Worm (Caenorhabditis elegans) whole organism, mixed stage, embryonic: ENCODE data around the gene acl-8.

ENCODE experiments used
- M03D4.4 ChIP-seq: sonication (generic microtip); optimal IDR thresholded peaks from 2 replicates; lab custom pipeline; 2017; ENCODE audit warnings: mild to moderate bottlenecking, missing genetic modification characterization, missing compliant biosample characterization
- bed-3 ChIP-seq: fragments of 200-800 bp; sonication (Bioruptor generic); optimal IDR thresholded peaks from 3 replicates; lab custom pipeline; 2018; ENCODE audit warnings: mild to moderate bottlenecking, missing genetic modification characterization, moderate library complexity, missing compliant biosample characterization
- blmp-1 ChIP-seq: fragments of 150-350 bp; optimal IDR thresholded peaks from 2 replicates; lab custom pipeline; 2014; ENCODE audit warnings: missing biosample characterization, missing genetic modification characterization
- ceh-43 ChIP-seq: fragments of 200-800 bp; sonication (Bioruptor generic); optimal IDR thresholded peaks from 2 replicates; lab custom pipeline; 2018; ENCODE audit warnings: mild to moderate bottlenecking, missing genetic modification characterization, moderate library complexity, missing compliant biosample characterization
- ceh-83 ChIP-seq: fragments of 200-800 bp; sonication (Bioruptor generic); optimal IDR thresholded peaks from 2 replicates; lab custom pipeline; 2018; ENCODE audit warnings: mild to moderate bottlenecking, missing genetic modification characterization, missing compliant biosample characterization
- ces-1 ChIP-seq: fragments of 150-350 bp; optimal IDR thresholded peaks from 2 replicates; lab custom pipeline; 2014; ENCODE audit warnings: missing biosample characterization, missing genetic modification reagents, missing genetic modification characterization
- cnd-1 ChIP-seq: fragments of 200-800 bp; sonication (Bioruptor generic); optimal IDR thresholded peaks from 2 replicates; lab custom pipeline; 2018; ENCODE audit warnings: mild to moderate bottlenecking, missing genetic modification characterization, missing compliant biosample characterization
- drap-1 ChIP-seq: fragments of 200-800 bp; sonication (Bioruptor generic); optimal IDR thresholded peaks from 3 replicates; lab custom pipeline; 2018; ENCODE audit warnings: mild to moderate bottlenecking, missing genetic modification characterization, missing compliant biosample characterization
- elt-1 ChIP-seq: sonication (generic microtip); optimal IDR thresholded peaks from 2 replicates; lab custom pipeline; 2017; ENCODE audit warnings: missing genetic modification characterization, mild to moderate bottlenecking, missing compliant biosample characterization, antibody characterized with exemption, moderate library complexity, borderline replicate concordance; ENCODE audit not compliant: insufficient read depth
- elt-3 ChIP-seq: fragments of 150-350 bp; optimal IDR thresholded peaks from 2 replicates; lab custom pipeline; 2014; ENCODE audit warnings: missing biosample characterization, missing genetic modification characterization
- flh-1 ChIP-seq: fragments of 200-800 bp; sonication (Bioruptor generic); optimal IDR thresholded peaks from 2 replicates; lab custom pipeline; 2018; ENCODE audit warnings: mild to moderate bottlenecking, missing genetic modification characterization, moderate library complexity, missing compliant biosample characterization
- ham-2 ChIP-seq: fragments of 200-800 bp; sonication (Bioruptor generic); optimal IDR thresholded peaks from 2 replicates; lab custom pipeline; 2018; ENCODE audit warnings: mild to moderate bottlenecking, missing genetic modification characterization, missing compliant biosample characterization
- hlh-1 ChIP-seq: fragments of 150-350 bp; optimal IDR thresholded peaks from 2 replicates; lab custom pipeline; 2014; ENCODE audit warnings: missing biosample characterization, missing genetic modification reagents, missing genetic modification characterization
- lin-13 ChIP-seq: fragments of 150-350 bp; optimal IDR thresholded peaks from 2 replicates; lab custom pipeline; 2014; ENCODE audit warnings: missing biosample characterization, missing genetic modification characterization
- lin-32 ChIP-seq: fragments of 200-800 bp; sonication (Bioruptor generic); optimal IDR thresholded peaks from 2 replicates; lab custom pipeline; 2018; ENCODE audit warnings: mild to moderate bottlenecking, missing genetic modification characterization, missing compliant biosample characterization
- lsy-2 ChIP-seq: fragments of 150-350 bp; optimal IDR thresholded peaks from 2 replicates; lab custom pipeline; 2014; ENCODE audit warnings: missing biosample characterization, missing genetic modification characterization
- mab-5 ChIP-seq: fragments of 150-350 bp; optimal IDR thresholded peaks from 2 replicates; lab custom pipeline; 2014; ENCODE audit warnings: missing biosample characterization, missing genetic modification characterization
- mep-1 ChIP-seq: fragments of 150-350 bp; optimal IDR thresholded peaks from 2 replicates; lab custom pipeline; 2017; ENCODE audit warnings: missing biosample characterization, missing genetic modification reagents, missing genetic modification characterization, inconsistent platforms
- mls-2 ChIP-seq: sonication (generic microtip); optimal IDR thresholded peaks from 2 replicates; lab custom pipeline; 2016; ENCODE audit warnings: mild to moderate bottlenecking, missing genetic modification characterization, moderate library complexity, missing compliant biosample characterization
- nhr-12 ChIP-seq: fragments of 150-350 bp; optimal IDR thresholded peaks from 2 replicates; lab custom pipeline; 2014; ENCODE audit warnings: missing biosample characterization, missing genetic modification characterization
- nhr-2 ChIP-seq: fragments of 150-350 bp; optimal IDR thresholded peaks from 2 replicates; lab custom pipeline; 2014; ENCODE audit warnings: missing biosample characterization, missing genetic modification characterization
- nhr-237 ChIP-seq: fragments of 150-350 bp; optimal IDR thresholded peaks from 2 replicates; lab custom pipeline; 2014; ENCODE audit warnings: missing biosample characterization, missing genetic modification characterization
- nhr-28 ChIP-seq: fragments of 150-350 bp; optimal IDR thresholded peaks from 2 replicates; lab custom pipeline; 2014; ENCODE audit warnings: missing biosample characterization, missing genetic modification characterization
- nhr-76 ChIP-seq: sonication (generic microtip); optimal IDR thresholded peaks from 2 replicates; lab custom pipeline; 2017; ENCODE audit warnings: missing biosample characterization, missing genetic modification characterization
- pha-4 ChIP-seq: fragments of 150-350 bp; optimal IDR thresholded peaks from 2 replicates; lab custom pipeline; 2018; ENCODE audit warnings: missing biosample characterization, missing genetic modification reagents, missing genetic modification characterization
- sem-2 ChIP-seq: fragments of 200-800 bp; sonication (Bioruptor generic); optimal IDR thresholded peaks from 2 replicates; lab custom pipeline; 2018; ENCODE audit warnings: mild to moderate bottlenecking, missing genetic modification characterization, missing compliant biosample characterization
- snpc-4 ChIP-seq: fragments of 150-350 bp; optimal IDR thresholded peaks from 2 replicates; lab custom pipeline; 2014; ENCODE audit warnings: missing biosample characterization, missing genetic modification characterization
- sptf-1 ChIP-seq: sonication (generic microtip); optimal IDR thresholded peaks from 2 replicates; lab custom pipeline; 2017; ENCODE audit warnings: mild to moderate bottlenecking, missing genetic modification characterization, moderate library complexity, missing compliant biosample characterization
- tbx-8 ChIP-seq: fragments of 200-800 bp; sonication (Bioruptor generic); optimal IDR thresholded peaks from 2 replicates; lab custom pipeline; 2018; ENCODE audit warnings: mild to moderate bottlenecking, missing genetic modification characterization, moderate library complexity, missing compliant biosample characterization
- unc-39 ChIP-seq: fragments of 150-350 bp; optimal IDR thresholded peaks from 2 replicates; lab custom pipeline; 2014; ENCODE audit warnings: missing biosample characterization, missing genetic modification characterization
- zip-8 ChIP-seq: fragments of 150-350 bp; optimal IDR thresholded peaks from 2 replicates; lab custom pipeline; 2014; ENCODE audit warnings: missing biosample characterization, missing genetic modification characterization
- ztf-11 ChIP-seq: fragments of 150-350 bp; optimal IDR thresholded peaks from 2 replicates; lab custom pipeline; 2014; ENCODE audit warnings: missing biosample characterization, missing genetic modification characterization

acl-8 gene

ce11 chrV:6450129-6451011, at the start of gene acl-8:
acl-8 (plus strand) TSS chrV:6450870.
- TF ChIP-seq bed-3: no peak
- no peak for TF ChIP-seq unc-39 (tag; lab: Kevin White, UChicago)
- no peak for TF ChIP-seq mep-1 (tag; lab: Kevin White, UChicago)
- no peak for TF ChIP-seq snpc-4
- TF ChIP-seq elt-1 (tag; lab: Kevin White, UChicago): no peak
- TF ChIP-seq hlh-1 (tag; lab: Kevin White, UChicago): no peak
- TF ChIP-seq mab-5 (tag; lab: Kevin White, UChicago): no peak
- no peak for TF ChIP-seq blmp-1 (tag; lab: Kevin White, UChicago)
- no peak for TF ChIP-seq sptf-1 (tag; lab: Kevin White, UChicago)
- no peak for TF ChIP-seq nhr-28 (tag; lab: Kevin White, UChicago)
- no peak for TF ChIP-seq tbx-8
- no peak for TF ChIP-seq zip-8
- no peak for TF ChIP-seq nhr-237 (tag; lab: Kevin White, UChicago)
- TF ChIP-seq pha-4 (tag; lab: Kevin White, UChicago): no peak
- no peak for TF ChIP-seq ham-2 (GFP tag; lab: Kevin White, UChicago)
- no peak for TF ChIP-seq elt-3 (tag; lab: Kevin White, UChicago)
- TF ChIP-seq nhr-2 (tag; lab: Kevin White, UChicago): no peak
- TF ChIP-seq mls-2 (tag; lab: Kevin White, UChicago): no peak
- no peak for TF ChIP-seq ces-1 (GFP tag; lab: Kevin White, UChicago)

DNA sequence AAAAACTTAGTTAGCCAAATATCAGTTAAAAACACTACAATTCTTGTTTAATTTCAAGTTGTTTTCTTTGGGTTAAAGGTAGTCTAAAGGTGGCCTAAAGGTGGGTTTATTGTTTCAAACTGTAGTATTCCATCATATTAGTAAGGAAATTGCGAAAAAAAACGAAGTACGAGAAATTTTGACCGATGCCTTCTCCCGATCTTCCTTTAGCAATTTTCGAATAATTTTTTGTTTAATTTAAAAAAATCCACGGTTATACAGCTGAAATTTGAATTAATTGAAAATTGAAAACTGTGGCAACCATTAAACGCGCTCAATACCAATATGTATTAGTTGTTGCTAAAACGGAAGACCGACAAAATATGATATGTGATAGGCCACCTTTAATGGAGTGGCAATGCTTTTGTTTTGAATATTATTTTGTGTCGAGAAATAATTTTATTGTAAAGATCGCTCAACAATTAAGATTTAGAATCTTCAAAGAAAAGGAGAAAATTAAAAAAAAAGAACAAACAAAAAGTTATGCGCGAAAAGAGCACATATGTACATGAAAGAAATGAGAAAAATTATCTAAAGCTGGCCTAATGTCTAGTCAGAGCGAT, 49.6 kb upstream of the acl-8 start:
- TF ChIP-seq blmp-1 (tag; lab: Kevin White, UChicago): no peak
- TF ChIP-seq cnd-1 (tag; lab: Kevin White, UChicago): no peak
- no peak for TF ChIP-seq sptf-1 (tag; lab: Kevin White, UChicago)
- no peak for TF ChIP-seq nhr-12 (tag; lab: Kevin White, UChicago)
- TF ChIP-seq ceh-83: no peak
- no peak for TF ChIP-seq elt-1 (tag; lab: Kevin White, UChicago)
- no peak for TF ChIP-seq mep-1 (tag; lab: Kevin White, UChicago)
- TF ChIP-seq flh-1: no peak
- TF ChIP-seq nhr-76 (tag; lab: Kevin White, UChicago): no peak
- TF ChIP-seq ces-1 (GFP tag; lab: Kevin White, UChicago): no peak
- no peak for TF ChIP-seq unc-39 (tag; lab: Kevin White, UChicago)
- TF ChIP-seq pha-4 (tag; lab: Kevin White, UChicago): no peak
- no peak for TF ChIP-seq M03D4.4 (tag; lab: Kevin White, UChicago)
- TF ChIP-seq tbx-8: no peak
- TF ChIP-seq ztf-11 (tag; lab: Kevin White, UChicago): no peak
- no peak for TF ChIP-seq ham-2 (GFP tag; lab: Kevin White, UChicago)
- TF ChIP-seq ceh-43: no peak
- TF ChIP-seq lin-32 (GFP tag; lab: Kevin White, UChicago): no peak
- no peak for TF ChIP-seq nhr-2 (tag; lab: Kevin White, UChicago)

- TF ChIP-seq hlh-1 (tag; lab: Kevin White, UChicago): no peak
- TF ChIP-seq snpc-4: no peak
- TF ChIP-seq ceh-43: no peak
- TF ChIP-seq unc-39 (tag; lab: Kevin White, UChicago): no peak
- no peak for TF ChIP-seq mls-2 (tag; lab: Kevin White, UChicago)
- TF ChIP-seq nhr-76 (tag; lab: Kevin White, UChicago): no peak
- no peak for TF ChIP-seq nhr-2 (tag; lab: Kevin White, UChicago)
- no peak for TF ChIP-seq nhr-28 (tag; lab: Kevin White, UChicago)
- TF ChIP-seq lin-13 (tag; lab: Kevin White, UChicago): no peak
- TF ChIP-seq tbx-8: no peak
- no peak for TF ChIP-seq blmp-1 (tag; lab: Kevin White, UChicago)
- TF ChIP-seq lsy-2: no peak
- no peak for TF ChIP-seq nhr-12 (tag; lab: Kevin White, UChicago)
Measured at ce11 chrV:6407587-6407986, 43.1 kb upstream of the acl-8 start.

DNA sequence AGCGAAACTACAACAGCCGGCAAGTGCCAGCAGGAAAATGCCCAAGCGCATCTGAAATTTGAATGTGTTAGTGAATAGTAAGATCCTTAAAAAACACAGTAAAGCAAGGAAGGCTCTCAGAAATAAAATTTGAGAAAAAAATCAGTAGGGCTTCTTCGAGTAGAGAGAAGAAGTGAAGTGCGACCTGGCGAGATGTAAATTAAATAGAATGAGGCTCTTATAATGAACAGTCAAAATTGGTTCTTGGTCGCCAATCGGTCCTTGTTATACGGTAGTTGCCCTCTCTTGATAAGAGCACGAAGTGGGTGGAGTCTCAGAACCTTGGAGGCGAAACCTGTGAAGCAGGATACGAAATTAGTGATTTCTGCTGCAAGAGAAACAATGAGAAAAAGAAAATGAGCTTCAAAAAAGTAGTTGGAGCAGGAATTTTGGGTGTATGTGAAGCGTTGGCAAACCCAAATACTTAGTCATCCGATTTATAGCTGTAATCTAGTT, 41.9 kb upstream of the acl-8 start, which contains the start of gene bcf-1:
TSS of gene bcf-1 (minus strand) at position 51 of the 495 bp plus-strand sequence.
- TF ChIP-seq ztf-11 (tag; lab: Kevin White, UChicago) (no peak), ham-2 (GFP tag; lab: Kevin White, UChicago) (no peak), drap-1 (GFP tag; lab: Kevin White, UChicago) (no peak), mab-5 (tag; lab: Kevin White, UChicago) (no peak), sptf-1 (tag; lab: Kevin White, UChicago) (no peak), sem-2 (GFP tag; lab: Kevin White, UChicago) (no peak), bed-3 (no peak), ces-1 (GFP tag; lab: Kevin White, UChicago) (no peak), lin-13 (tag; lab: Kevin White, UChicago) (no peak)
